Fruit fly (Drosophila melanogaster) whole organism, adult: ENCODE data around the gene CG43235.

ENCODE experiments used
- CG12768 ChIP-seq: fragments of 200-800 bp; sonication (Bioruptor generic); optimal IDR thresholded peaks from 2 replicates; lab custom pipeline; 2017; ENCODE audit warnings: missing biosample characterization, missing genetic modification characterization, mild to moderate bottlenecking, moderate library complexity, missing genetic modification reagents
- CG33017 ChIP-seq: fragments of 200-800 bp; sonication (Bioruptor generic); optimal IDR thresholded peaks from 2 replicates; lab custom pipeline; 2018; ENCODE audit warnings: missing biosample characterization, mild to moderate bottlenecking, missing genetic modification characterization, moderate library complexity
- CG7045 ChIP-seq: fragments of 200-800 bp; sonication (Bioruptor generic); optimal IDR thresholded peaks from 2 replicates; lab custom pipeline; 2017; ENCODE audit warnings: missing biosample characterization, mild to moderate bottlenecking, missing genetic modification characterization
- CG7101 ChIP-seq: fragments of 200-800 bp; sonication (Bioruptor generic); optimal IDR thresholded peaks from 2 replicates; lab custom pipeline; 2018; ENCODE audit warnings: missing biosample characterization, mild to moderate bottlenecking, missing genetic modification characterization, moderate library complexity
- Crg-1 ChIP-seq: fragments of 200-800 bp; sonication (Bioruptor generic); optimal IDR thresholded peaks from 2 replicates; lab custom pipeline; 2016; ENCODE audit warnings: missing biosample characterization, missing genetic modification characterization
- Hr96 ChIP-seq: fragments of 200-800 bp; sonication (Bioruptor generic); optimal IDR thresholded peaks from 2 replicates; lab custom pipeline; 2016; ENCODE audit warnings: missing biosample characterization, missing genetic modification characterization
- ovo ChIP-seq: fragments of 200-800 bp; sonication (Bioruptor generic); optimal IDR thresholded peaks from 2 replicates; lab custom pipeline; 2016; ENCODE audit warnings: missing biosample characterization, missing genetic modification characterization
- tj ChIP-seq: fragments of 200-800 bp; sonication (Bioruptor generic); optimal IDR thresholded peaks from 3 replicates; lab custom pipeline; 2017; ENCODE audit warnings: missing biosample characterization, mild to moderate bottlenecking, missing genetic modification characterization, moderate library complexity

dm6 chr2L:7710580-7710979 is 17.8 kb downstream of the CG43235 start, which contains the start of gene Ntl:
- TF ChIP-seq CG33017 (no peak), tj (GFP tag; lab: Kevin White, UChicago) (no peak), Crg-1 (GFP tag; lab: Kevin White, UChicago) (no peak), CG12768 (GFP tag; lab: Kevin White, UChicago) (no peak), Hr96 (GFP tag; lab: Kevin White, UChicago) (no peak), CG7045 (GFP tag; lab: Kevin White, UChicago) (no peak), CG7101 (tag; lab: Kevin White, UChicago) (no peak), ovo (GFP tag; lab: Kevin White, UChicago) (no peak)
